Worm (Caenorhabditis elegans) whole organism, L4/young adult: ENCODE data around the gene ugt-62.

Source experiments
- W03F9.2 ChIP-seq: fragments of 150-350 bp; optimal IDR thresholded peaks from 2 replicates; lab custom pipeline; 2014; ENCODE audit warnings: missing biosample characterization, missing genetic modification characterization
- dao-5 ChIP-seq: sonication (generic microtip); optimal IDR thresholded peaks from 2 replicates; lab custom pipeline; 2016; ENCODE audit warnings: missing genotype, missing genetic modification characterization, moderate library complexity, missing compliant biosample characterization
- him-1 ChIP-seq: sonication (generic microtip); optimal IDR thresholded peaks from 2 replicates; lab custom pipeline; 2016; ENCODE audit warnings: missing genotype, missing genetic modification reagents, missing genetic modification characterization, missing compliant biosample characterization

ugt-62 gene

DNA sequence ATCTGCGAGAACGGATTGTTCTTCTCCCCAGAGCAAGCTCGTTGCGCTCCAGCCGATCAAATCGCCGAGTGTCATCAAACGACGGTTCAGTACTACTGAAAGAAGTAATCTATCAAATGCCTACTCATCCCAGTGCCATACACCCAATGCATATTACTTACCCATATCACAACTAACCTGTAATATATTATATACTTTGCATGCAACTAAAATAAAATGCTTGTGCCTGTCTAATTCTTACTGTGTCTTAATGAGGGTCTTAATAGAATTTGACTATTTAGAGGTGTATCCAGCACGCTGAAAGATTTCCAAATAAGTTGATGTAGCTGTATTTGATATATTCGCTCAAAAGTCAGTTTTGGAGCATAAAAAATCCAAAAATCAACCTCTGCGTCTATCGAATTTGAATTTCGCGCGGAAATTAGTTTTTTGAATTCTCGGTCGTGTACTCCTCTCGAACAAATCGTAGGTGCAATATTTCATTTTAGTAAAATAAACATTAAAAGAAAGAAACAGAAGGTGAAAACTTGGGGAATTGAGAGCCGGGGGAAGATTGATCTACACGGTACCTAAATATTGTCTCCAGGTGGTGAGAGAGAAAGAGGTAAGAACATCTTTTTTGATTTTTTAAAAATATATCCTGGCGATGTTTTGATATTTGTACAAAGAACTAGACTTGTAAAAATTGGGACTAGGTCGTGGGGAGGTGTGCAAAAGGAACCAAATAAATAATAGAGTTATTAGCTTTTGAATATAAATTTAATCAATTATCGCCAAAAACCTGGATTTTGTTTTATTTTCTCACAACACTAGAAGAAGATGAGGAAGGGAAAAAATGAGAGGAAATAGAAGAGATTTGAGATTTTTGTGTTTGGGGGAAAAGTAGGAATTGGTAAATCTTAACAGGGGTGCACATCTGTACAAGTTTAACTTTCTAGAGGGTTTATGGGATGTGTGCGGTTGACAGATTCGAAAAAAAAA lies 49.0 kb downstream of the ugt-62 start:
- peak; percentile 25 for TF ChIP-seq him-1
- no peak for TF ChIP-seq dao-5

DNA sequence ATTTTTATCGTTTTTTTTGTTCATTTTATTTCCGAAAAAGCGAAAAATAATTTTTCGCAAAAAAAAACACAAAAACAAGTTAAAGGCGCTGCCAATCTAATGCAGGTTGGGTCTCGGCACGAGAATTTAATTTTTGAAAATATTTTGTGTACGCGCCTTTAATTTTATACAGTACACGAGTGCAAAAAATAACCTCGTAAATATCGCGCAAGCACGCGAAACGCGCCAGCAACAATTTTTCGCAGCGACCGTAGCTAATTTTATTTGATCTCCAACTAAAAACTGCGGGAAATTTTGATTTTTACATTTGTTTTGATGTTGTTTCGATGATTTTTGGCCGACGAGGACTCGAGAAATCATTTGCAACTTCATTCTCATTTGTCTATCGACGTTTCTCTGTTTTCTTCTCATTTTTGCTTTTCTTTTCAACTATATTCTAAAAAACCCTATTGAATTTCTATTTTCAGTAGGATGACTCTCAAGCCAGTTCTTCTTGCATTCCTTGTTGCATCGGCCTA lies 51.5 kb downstream of the ugt-62 start, which contains the start of gene cpg-1:
Gene cpg-1 (plus strand): TSS at position 468 of the 518 bp plus-strand sequence.
- TF ChIP-seq dao-5 = no peak
- TF ChIP-seq W03F9.2 (tag; lab: Kevin White, UChicago) = peak; percentile 30
- TF ChIP-seq him-1 = no peak
